Fruit fly (Drosophila melanogaster): ENCODE data around the gene CG6592.

The CG6592 gene

dm6 chr3L:6059062-6059708 is at the start of gene CG6592 (continued):
- no peak for TF ChIP-seq ro (GFP tag; IDR thresholded peaks at IDR 0.05)
- TF ChIP-seq pb (GFP tag; optimal IDR thresholded peaks at IDR 0.05), result no peak
- TF ChIP-seq CG15479 (GFP tag; optimal IDR thresholded peaks at IDR 0.05), result peak; percentile 25
- TF ChIP-seq CG6791 (GFP tag; IDR thresholded peaks at IDR 0.05; ENCODE audit: partially characterized antibody), result no peak
- no peak for TF ChIP-seq Dp (GFP tag; optimal IDR thresholded peaks at IDR 0.05)
- no peak for TF ChIP-seq Sox102F (GFP tag; optimal IDR thresholded peaks at IDR 0.05)
- no peak for TF ChIP-seq run (tag; optimal IDR thresholded peaks at IDR 0.05)
- TF ChIP-seq CG32772 (GFP tag; IDR thresholded peaks at IDR 0.05), result no peak
- peak; percentile 93 for TF ChIP-seq CG7271 (tag; optimal IDR thresholded peaks at IDR 0.05)
- no peak for TF ChIP-seq CG7357 (GFP tag; IDR thresholded peaks at IDR 0.05)
- no peak for TF ChIP-seq CG15269 (tag; optimal IDR thresholded peaks at IDR 0.05)
- no peak for TF ChIP-seq CG18764 (GFP tag; optimal IDR thresholded peaks at IDR 0.05)
- TF ChIP-seq Bdp1 (GFP tag; optimal IDR thresholded peaks at IDR 0.05), result peak; percentile 9
- TF ChIP-seq gcm2 (GFP tag; optimal IDR thresholded peaks at IDR 0.05), result no peak
- TF ChIP-seq br (optimal IDR thresholded peaks at IDR 0.05), result no peak
- TF ChIP-seq tup (GFP tag; optimal IDR thresholded peaks at IDR 0.05), result no peak
- no peak for TF ChIP-seq Sry-δ (GFP tag; optimal IDR thresholded peaks at IDR 0.05)
- no peak for TF ChIP-seq HLH54F (GFP tag; optimal IDR thresholded peaks at IDR 0.05)
- no peak for TF ChIP-seq CG15011 (GFP tag; optimal IDR thresholded peaks at IDR 0.05)
- no peak for TF ChIP-seq ftz-f1 (GFP tag; optimal IDR thresholded peaks at IDR 0.05)
- TF ChIP-seq CG2875 (GFP tag; optimal IDR thresholded peaks at IDR 0.05), result peak; percentile 19
- no peak for TF ChIP-seq CG5245 (GFP tag; optimal IDR thresholded peaks at IDR 0.05)
- TF ChIP-seq scrt (GFP tag; optimal IDR thresholded peaks at IDR 0.05), result no peak
- no peak for TF ChIP-seq CG2129 (GFP tag; IDR thresholded peaks at IDR 0.05; ENCODE audit: partially characterized antibody)
- no peak for TF ChIP-seq Blimp-1 (GFP tag; optimal IDR thresholded peaks at IDR 0.05)
- TF ChIP-seq HLHmδ (GFP tag; optimal IDR thresholded peaks at IDR 0.05), result no peak
- no peak for TF ChIP-seq D19A (tag; optimal IDR thresholded peaks at IDR 0.05)
- TF ChIP-seq tio (GFP tag; optimal IDR thresholded peaks at IDR 0.05), result no peak
- no peak for TF ChIP-seq CG8359 (GFP tag; optimal IDR thresholded peaks at IDR 0.05; ENCODE audit: borderline replicate concordance)
- no peak for TF ChIP-seq esg (GFP tag; conservative IDR thresholded peaks at IDR 0.05)
- TF ChIP-seq CG4707 (GFP tag; optimal IDR thresholded peaks at IDR 0.05), result no peak
- TF ChIP-seq Hand (GFP tag; optimal IDR thresholded peaks at IDR 0.05), result no peak
- TF ChIP-seq ems (GFP tag; optimal IDR thresholded peaks at IDR 0.05), result no peak
- TF ChIP-seq CG17568 (GFP tag; optimal IDR thresholded peaks at IDR 0.05), result peak; percentile 24
- no peak for TF ChIP-seq CG33213 (GFP tag; optimal IDR thresholded peaks at IDR 0.05)
- no peak for TF ChIP-seq CG13287 (GFP tag; IDR thresholded peaks at IDR 0.05; ENCODE audit: partially characterized antibody)
- no peak for TF ChIP-seq CG14710 (tag; optimal IDR thresholded peaks at IDR 0.05)
- peak; percentile 29 for TF ChIP-seq Xbp1 (GFP tag; optimal IDR thresholded peaks at IDR 0.05)
- TF ChIP-seq lbe (GFP tag; optimal IDR thresholded peaks at IDR 0.05), result no peak
- no peak for TF ChIP-seq usp (GFP tag; optimal IDR thresholded peaks at IDR 0.05)
- no peak for TF ChIP-seq eve (GFP tag; optimal IDR thresholded peaks at IDR 0.05)
- TF ChIP-seq CHES-1-like (GFP tag; optimal IDR thresholded peaks at IDR 0.05), result peak; percentile 49
- TF ChIP-seq Pdp1 (GFP tag; optimal IDR thresholded peaks at IDR 0.05), result peak in 1 of 2 experiments; percentile 8
- TF ChIP-seq unpg (GFP tag; optimal IDR thresholded peaks at IDR 0.05), result peak; percentile 18
- TF ChIP-seq crol (GFP tag; IDR thresholded peaks at IDR 0.05), result no peak
- TF ChIP-seq Mrtf (GFP tag; IDR thresholded peaks at IDR 0.05), result no peak
- TF ChIP-seq CG4404 (GFP tag; IDR thresholded peaks at IDR 0.05), result peak; percentile 49
- TF ChIP-seq CG17359 (tag; optimal IDR thresholded peaks at IDR 0.05), result no peak
- TF ChIP-seq CG15601 (tag; optimal IDR thresholded peaks at IDR 0.05), result no peak
- TF ChIP-seq CG14860 (GFP tag; IDR thresholded peaks at IDR 0.05; ENCODE audit: partially characterized antibody), result no peak

Data from whole organism, embryonic.